Fruit fly (Drosophila melanogaster): ENCODE measurements around the gene CG6179.

CG6179 gene

dm6 chrX:18370775-18371735 lies 8.8 kb upstream of the CG6179 start (continued):
- peak; percentile 99 for TF ChIP-seq CG42726 (GFP tag; IDR thresholded peaks at IDR 0.05; ENCODE audit: partially characterized antibody)
- TF ChIP-seq Deaf1 (tag; optimal IDR thresholded peaks at IDR 0.05) = no peak
- no peak for TF ChIP-seq repo (GFP tag; optimal IDR thresholded peaks at IDR 0.05)
- TF ChIP-seq H15 (GFP tag; IDR thresholded peaks at IDR 0.05) = no peak
- TF ChIP-seq sim (GFP tag; IDR thresholded peaks at IDR 0.05) = no peak
- TF ChIP-seq dysf (GFP tag; IDR thresholded peaks at IDR 0.05) = peak; percentile 17; the same call in 2 of the 3 replicates
- TF ChIP-seq Hsf (GFP tag; optimal IDR thresholded peaks at IDR 0.05) = peak; percentile 10
- TF ChIP-seq h (optimal IDR thresholded peaks at IDR 0.05) = no peak
- no peak for TF ChIP-seq crc (GFP tag; optimal IDR thresholded peaks at IDR 0.05)
- no peak for TF ChIP-seq CG18476 (GFP tag; optimal IDR thresholded peaks at IDR 0.05)
- peak; percentile 68 for TF ChIP-seq BtbVII (GFP tag; optimal IDR thresholded peaks at IDR 0.05)
- peak; percentile 31 for TF ChIP-seq lab (GFP tag; optimal IDR thresholded peaks at IDR 0.05)
- TF ChIP-seq CG16779 (GFP tag; IDR thresholded peaks at IDR 0.05) = no peak
- no peak for TF ChIP-seq disco-r (GFP tag; optimal IDR thresholded peaks at IDR 0.05)
- TF ChIP-seq HLHmδ (GFP tag; optimal IDR thresholded peaks at IDR 0.05) = no peak
- no peak for TF ChIP-seq Rx (GFP tag; IDR thresholded peaks at IDR 0.05)
- no peak for TF ChIP-seq gem (tag; optimal IDR thresholded peaks at IDR 0.05)
- TF ChIP-seq crp (GFP tag; optimal IDR thresholded peaks at IDR 0.05) = peak in 1 of 2 experiments; percentile 6
- no peak for TF ChIP-seq Optix (GFP tag; IDR thresholded peaks at IDR 0.05)
- no peak for TF ChIP-seq Fer1 (GFP tag; optimal IDR thresholded peaks at IDR 0.05)
- no peak for TF ChIP-seq slou (GFP tag; optimal IDR thresholded peaks at IDR 0.05)
- no peak for TF ChIP-seq seq (GFP tag; IDR thresholded peaks at IDR 0.05)
- no peak for TF ChIP-seq Taf1 (GFP tag; IDR thresholded peaks at IDR 0.05)
- peak; percentile 23 for TF ChIP-seq CG10654 (GFP tag; optimal IDR thresholded peaks at IDR 0.05)
- TF ChIP-seq Drgx (GFP tag; IDR thresholded peaks at IDR 0.05) = peak; percentile 89
- TF ChIP-seq CG4404 (GFP tag; IDR thresholded peaks at IDR 0.05) = no peak
- TF ChIP-seq gsb-n (tag; optimal IDR thresholded peaks at IDR 0.05) = no peak
- TF ChIP-seq Chrac-16 (GFP tag; optimal IDR thresholded peaks at IDR 0.05) = peak; percentile 11
- TF ChIP-seq Nf-YC (tag; optimal IDR thresholded peaks at IDR 0.05) = peak; percentile 4
- no peak for TF ChIP-seq Kr (GFP tag; optimal IDR thresholded peaks at IDR 0.05)
- TF ChIP-seq CG11560 (tag; IDR thresholded peaks at IDR 0.05) = 0 out of 3 replicates have a peak, but pooled peaks have one; percentile 10
- peak; percentile 40 for TF ChIP-seq CG1647 (GFP tag; optimal IDR thresholded peaks at IDR 0.05)
- no peak for TF ChIP-seq Sox100B (GFP tag; optimal IDR thresholded peaks at IDR 0.05)
- TF ChIP-seq Ets97D (GFP tag; optimal IDR thresholded peaks at IDR 0.05) = peak; percentile 95
- TF ChIP-seq amos (GFP tag; IDR thresholded peaks at IDR 0.05; ENCODE audit: partially characterized antibody) = peak; percentile 99
- TF ChIP-seq scrt (GFP tag; optimal IDR thresholded peaks at IDR 0.05) = peak; percentile 88
- TF ChIP-seq Pdp1 (GFP tag; optimal IDR thresholded peaks at IDR 0.05) = peak in 1 of 2 experiments; percentile 72
- TF ChIP-seq CG14965 (GFP tag; optimal IDR thresholded peaks at IDR 0.05; ENCODE audit: borderline replicate concordance) = no peak
- TF ChIP-seq NC2β (GFP tag; optimal IDR thresholded peaks at IDR 0.05) = no peak
- no peak for TF ChIP-seq CG6813 (GFP tag; optimal IDR thresholded peaks at IDR 0.05)
- no peak for TF ChIP-seq ara (GFP tag; IDR thresholded peaks at IDR 0.05)
- peak; percentile 98 for TF ChIP-seq Scr (GFP tag; IDR thresholded peaks at IDR 0.05; ENCODE audit: partially characterized antibody)
- no peak; the same call in 1 of the 2 replicates for TF ChIP-seq lmd (GFP tag; IDR thresholded peaks at IDR 0.05)
- TF ChIP-seq hth (optimal IDR thresholded peaks at IDR 0.05) = no peak
- peak; percentile 18 for TF ChIP-seq caup (GFP tag; optimal IDR thresholded peaks at IDR 0.05; ENCODE audit: severe bottlenecking)
- no peak for TF ChIP-seq ase (GFP tag; IDR thresholded peaks at IDR 0.05)
- no peak for TF ChIP-seq tin (GFP tag; optimal IDR thresholded peaks at IDR 0.05)
- peak; percentile 58 for TF ChIP-seq zfh2 (GFP tag; optimal IDR thresholded peaks at IDR 0.05)
- peak; percentile 98 for TF ChIP-seq unc-4 (GFP tag; IDR thresholded peaks at IDR 0.05; ENCODE audit: partially characterized antibody)
